Worm (Caenorhabditis elegans) whole organism, late embryonic: ENCODE results near the gene pqn-13.
A peak's percentile ranks its signal among the peaks of the same experiment; 100 is the strongest.

Experiments
- C08G9.2 ChIP-seq: sonication (generic microtip); optimal IDR thresholded peaks from 2 replicates; lab custom pipeline; 2016; ENCODE audit warnings: mild to moderate bottlenecking, missing genetic modification characterization, moderate library complexity, missing compliant biosample characterization
- K02D7.2 ChIP-seq: sonication (generic microtip); optimal IDR thresholded peaks from 2 replicates; lab custom pipeline; 2017; ENCODE audit warnings: mild to moderate bottlenecking, missing genetic modification characterization, missing compliant biosample characterization
- K09A11.1 ChIP-seq: sonication (generic microtip); optimal IDR thresholded peaks from 2 replicates; lab custom pipeline; 2017; ENCODE audit warnings: antibody characterized with exemption, mild to moderate bottlenecking, missing genetic modification characterization, missing compliant biosample characterization; ENCODE audit not compliant: insufficient read depth
- ahr-1 ChIP-seq: sonication (generic microtip); optimal IDR thresholded peaks from 2 replicates; lab custom pipeline; 2016; ENCODE audit warnings: missing genetic modification characterization, missing compliant biosample characterization
- ceh-14 ChIP-seq: sonication (generic microtip); optimal IDR thresholded peaks from 2 replicates; lab custom pipeline; 2016; ENCODE audit warnings: missing genotype, missing genetic modification characterization, missing compliant biosample characterization
- ceh-18 ChIP-seq: sonication (generic microtip); optimal IDR thresholded peaks from 2 replicates; lab custom pipeline; 2016; ENCODE audit warnings: missing genetic modification characterization, missing compliant biosample characterization
- ceh-19 ChIP-seq: fragments of 200-800 bp; sonication (Bioruptor generic); optimal IDR thresholded peaks from 2 replicates; lab custom pipeline; 2018; ENCODE audit warnings: mild to moderate bottlenecking, missing genetic modification characterization, missing compliant biosample characterization
- ceh-2 ChIP-seq: sonication (generic microtip); optimal IDR thresholded peaks from 2 replicates; lab custom pipeline; 2016; ENCODE audit warnings: missing genotype, missing genetic modification characterization, missing compliant biosample characterization
- ceh-24 ChIP-seq: sonication (generic microtip); optimal IDR thresholded peaks from 2 replicates; lab custom pipeline; 2016; ENCODE audit warnings: mild to moderate bottlenecking, missing genetic modification characterization, missing compliant biosample characterization
- ceh-48 ChIP-seq: sonication (generic microtip); optimal IDR thresholded peaks from 2 replicates; lab custom pipeline; 2016; ENCODE audit warnings: missing genetic modification characterization, inconsistent platforms, missing compliant biosample characterization
- ceh-6 ChIP-seq: fragments of 200-800 bp; sonication (Bioruptor generic); optimal IDR thresholded peaks from 2 replicates; lab custom pipeline; 2018; ENCODE audit warnings: mild to moderate bottlenecking, missing genetic modification characterization, missing compliant biosample characterization
- ceh-9 ChIP-seq: sonication (generic microtip); optimal IDR thresholded peaks from 2 replicates; lab custom pipeline; 2016; ENCODE audit warnings: mild to moderate bottlenecking, missing genetic modification characterization, inconsistent platforms, missing compliant biosample characterization
- che-1 ChIP-seq: sonication (generic microtip); optimal IDR thresholded peaks from 2 replicates; lab custom pipeline; 2016; ENCODE audit warnings: mild to moderate bottlenecking, missing genetic modification characterization, missing compliant biosample characterization
- elt-2 ChIP-seq: sonication (generic microtip); optimal IDR thresholded peaks from 2 replicates; lab custom pipeline; 2016; ENCODE audit warnings: missing genetic modification reagents, missing genetic modification characterization, missing compliant biosample characterization
- fkh-10 ChIP-seq: fragments of 150-350 bp; optimal IDR thresholded peaks from 2 replicates; lab custom pipeline; 2014; ENCODE audit warnings: missing biosample characterization, missing genetic modification reagents, missing genetic modification characterization
- fkh-6 ChIP-seq: sonication (generic microtip); optimal IDR thresholded peaks from 2 replicates; lab custom pipeline; 2016; ENCODE audit warnings: missing genetic modification characterization, missing compliant biosample characterization
- gmeb-2 ChIP-seq: sonication (generic microtip); optimal IDR thresholded peaks from 2 replicates; lab custom pipeline; 2016; ENCODE audit warnings: missing genetic modification characterization, inconsistent platforms, missing compliant biosample characterization
- hlh-15 ChIP-seq: sonication (generic microtip); optimal IDR thresholded peaks from 2 replicates; lab custom pipeline; 2016; ENCODE audit warnings: missing genetic modification characterization, missing compliant biosample characterization
- hlh-6 ChIP-seq: sonication (generic microtip); optimal IDR thresholded peaks from 2 replicates; lab custom pipeline; 2016; ENCODE audit warnings: missing genotype, missing genetic modification characterization, missing compliant biosample characterization
- hlh-8 ChIP-seq: sonication (generic microtip); optimal IDR thresholded peaks from 2 replicates; lab custom pipeline; 2016; ENCODE audit warnings: missing genotype, missing genetic modification characterization, missing compliant biosample characterization
- lim-6 ChIP-seq: sonication (generic microtip); optimal IDR thresholded peaks from 2 replicates; lab custom pipeline; 2016; ENCODE audit warnings: missing genetic modification characterization, missing compliant biosample characterization
- lin-11 ChIP-seq: fragments of 200-800 bp; sonication (Bioruptor generic); optimal IDR thresholded peaks from 2 replicates; lab custom pipeline; 2018; ENCODE audit warnings: mild to moderate bottlenecking, missing genetic modification characterization, missing compliant biosample characterization
- madf-2 ChIP-seq: sonication (generic microtip); optimal IDR thresholded peaks from 2 replicates; lab custom pipeline; 2017; ENCODE audit warnings: missing genetic modification characterization, missing compliant biosample characterization
- mec-3 ChIP-seq: sonication (generic microtip); optimal IDR thresholded peaks from 2 replicates; lab custom pipeline; 2016; ENCODE audit warnings: borderline replicate concordance, missing genetic modification characterization, missing compliant biosample characterization
- nfya-1 ChIP-seq: sonication (generic microtip); optimal IDR thresholded peaks from 2 replicates; lab custom pipeline; 2017; ENCODE audit warnings: missing genetic modification characterization, mild to moderate bottlenecking, missing compliant biosample characterization, antibody characterized with exemption, moderate library complexity
- nhr-11 ChIP-seq: fragments of 150-350 bp; optimal IDR thresholded peaks from 2 replicates; lab custom pipeline; 2014; ENCODE audit warnings: missing biosample characterization, missing genetic modification characterization
- pag-3 ChIP-seq: sonication (generic microtip); optimal IDR thresholded peaks from 2 replicates; lab custom pipeline; 2016; ENCODE audit warnings: missing compliant biosample characterization, missing genetic modification characterization, borderline replicate concordance
- pat-9 ChIP-seq: fragments of 200-800 bp; sonication (Bioruptor generic); optimal IDR thresholded peaks from 2 replicates; lab custom pipeline; 2018; ENCODE audit warnings: mild to moderate bottlenecking, missing genetic modification characterization, moderate library complexity, missing compliant biosample characterization
- pha-2 ChIP-seq: sonication (generic microtip); optimal IDR thresholded peaks from 2 replicates; lab custom pipeline; 2017; ENCODE audit warnings: mild to moderate bottlenecking, missing genetic modification characterization, missing compliant biosample characterization
- pros-1 ChIP-seq: fragments of 150-350 bp; optimal IDR thresholded peaks from 2 replicates; lab custom pipeline; 2014; ENCODE audit warnings: missing biosample characterization, missing genetic modification reagents, missing genetic modification characterization
- rnt-1 ChIP-seq: sonication (generic microtip); optimal IDR thresholded peaks from 2 replicates; lab custom pipeline; 2016; ENCODE audit warnings: missing genetic modification characterization, missing compliant biosample characterization
- sdc-2 ChIP-seq: sonication (generic microtip); optimal IDR thresholded peaks from 2 replicates; lab custom pipeline; 2016; ENCODE audit warnings: missing genotype, missing genetic modification characterization, missing compliant biosample characterization
- sox-2 ChIP-seq: fragments of 200-800 bp; sonication (Bioruptor generic); IDR thresholded peaks from 2 replicates; pipeline ENCODE4 v1.3.6; 2022; ENCODE audit warnings: missing genetic modification reagents, missing genetic modification characterization, missing compliant biosample characterization
- sox-4 ChIP-seq: sonication (generic microtip); optimal IDR thresholded peaks from 2 replicates; lab custom pipeline; 2017; ENCODE audit warnings: mild to moderate bottlenecking, missing genetic modification characterization, inconsistent platforms, missing compliant biosample characterization
- syd-9 ChIP-seq: sonication (generic microtip); optimal IDR thresholded peaks from 2 replicates; lab custom pipeline; 2016; ENCODE audit warnings: mild to moderate bottlenecking, missing genetic modification characterization, moderate library complexity, missing compliant biosample characterization
- tbx-2 ChIP-seq: sonication (generic microtip); optimal IDR thresholded peaks from 2 replicates; lab custom pipeline; 2016; ENCODE audit warnings: missing genetic modification characterization, missing compliant biosample characterization
- ttx-3 ChIP-seq: sonication (generic microtip); optimal IDR thresholded peaks from 2 replicates; lab custom pipeline; 2016; ENCODE audit warnings: missing genetic modification reagents, missing genetic modification characterization, missing compliant biosample characterization
- unc-3 ChIP-seq, 2 experiments: fragments of 200-800 bp in 1 of 2; sonication (Bioruptor generic) in 1 of 2; sonication (generic microtip) in 1 of 2; conservative IDR thresholded peaks in 1 of 2; optimal IDR thresholded peaks in 1 of 2; 2 replicates each; pipeline versions ENCODE4 v1.3.6 to Lab custom; 2016 to 2022; ENCODE audit warnings: missing compliant biosample characterization in 2 of 2, missing genetic modification characterization in 2 of 2, missing genetic modification reagents in 1 of 2
- unc-42 ChIP-seq: sonication (generic microtip); optimal IDR thresholded peaks from 2 replicates; lab custom pipeline; 2016; ENCODE audit warnings: missing genotype, missing genetic modification characterization, missing compliant biosample characterization
- unc-55 ChIP-seq: sonication (generic microtip); optimal IDR thresholded peaks from 2 replicates; lab custom pipeline; 2017; ENCODE audit warnings: missing biosample characterization, missing genetic modification reagents, missing genetic modification characterization
- unc-86 ChIP-seq: sonication (generic microtip); optimal IDR thresholded peaks from 2 replicates; lab custom pipeline; 2016; ENCODE audit warnings: missing genetic modification characterization, missing compliant biosample characterization
- zip-5 ChIP-seq: sonication (generic microtip); optimal IDR thresholded peaks from 2 replicates; lab custom pipeline; 2016; ENCODE audit warnings: missing genetic modification characterization, missing compliant biosample characterization
- ztf-16 ChIP-seq: sonication (generic microtip); optimal IDR thresholded peaks from 2 replicates; lab custom pipeline; 2017; ENCODE audit warnings: missing genetic modification characterization, missing compliant biosample characterization

The pqn-13 gene

DNA sequence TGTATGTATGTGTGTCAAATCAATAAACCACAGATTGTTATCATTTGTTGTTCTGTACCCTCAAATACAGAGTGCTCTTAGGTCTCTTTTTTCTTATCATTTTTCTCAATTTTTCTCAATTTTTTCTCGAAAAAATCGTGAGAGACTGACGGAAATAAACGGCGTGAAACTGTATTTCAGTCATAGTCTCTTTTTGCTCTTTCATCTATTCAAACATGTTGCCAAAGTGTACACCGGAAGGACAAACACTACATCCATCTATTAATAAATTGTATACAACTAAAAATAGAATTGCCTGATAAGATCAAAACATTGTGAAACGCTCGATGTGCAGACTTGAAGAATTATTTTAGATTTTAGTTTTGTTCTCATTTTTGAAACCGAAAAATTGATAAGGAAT, 41.5 kb downstream of the pqn-13 start:
- no peak for TF ChIP-seq ceh-14 (tag; lab: Kevin White, UChicago)
- no peak for TF ChIP-seq che-1 (tag; lab: Kevin White, UChicago)
- no peak for TF ChIP-seq sdc-2 (tag; lab: Kevin White, UChicago)
- TF ChIP-seq lim-6: no peak
- TF ChIP-seq unc-3 (GFP tag; conservative IDR thresholded peaks at IDR 0.05; lab: Robert Waterston, UW): no peak
- no peak for TF ChIP-seq unc-3 (tag; optimal IDR thresholded peaks at IDR 0.05; lab: Kevin White, UChicago)
- TF ChIP-seq elt-2 (tag; lab: Kevin White, UChicago): peak; percentile 39
- no peak for TF ChIP-seq tbx-2 (tag; lab: Kevin White, UChicago)
- TF ChIP-seq, all 69 proteins: peak for 1

DNA sequence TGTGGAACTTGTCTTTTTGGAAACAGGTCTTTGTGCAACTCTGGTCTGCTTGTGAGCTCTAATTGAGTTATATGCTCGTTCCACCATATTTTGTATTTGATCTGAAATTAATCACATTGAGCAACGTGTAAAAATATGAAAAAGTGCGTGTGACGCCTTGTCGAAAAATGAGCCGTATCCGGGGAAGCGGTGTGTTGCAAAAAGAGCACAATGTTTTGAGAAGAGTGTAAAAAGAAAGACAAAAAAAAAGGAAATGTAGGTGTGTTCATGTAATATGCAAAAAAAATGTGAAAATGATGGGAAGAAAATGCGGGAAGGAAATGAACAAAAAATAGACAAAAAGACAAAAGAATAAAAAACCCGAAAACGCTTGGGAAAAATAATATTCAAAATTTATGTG, 45.1 kb downstream of the pqn-13 start, which contains the start of gene acy-4:
Gene acy-4 (minus strand): TSS at position 101 of the 400 bp plus-strand sequence.
- TF ChIP-seq nfya-1: no peak
- TF ChIP-seq ceh-2 (tag; lab: Kevin White, UChicago): no peak
- TF ChIP-seq rnt-1 (tag; lab: Kevin White, UChicago): no peak
- TF ChIP-seq ceh-48 (tag; lab: Kevin White, UChicago): no peak
- TF ChIP-seq elt-2 (tag; lab: Kevin White, UChicago): no peak
- TF ChIP-seq pros-1: no peak
- no peak for TF ChIP-seq sdc-2 (tag; lab: Kevin White, UChicago)
- TF ChIP-seq che-1 (tag; lab: Kevin White, UChicago): no peak
- no peak for TF ChIP-seq unc-42 (tag; lab: Kevin White, UChicago)
- no peak for TF ChIP-seq hlh-8 (tag; lab: Kevin White, UChicago)
- TF ChIP-seq pat-9 (tag; lab: Kevin White, UChicago): no peak
- TF ChIP-seq ztf-16 (tag; lab: Kevin White, UChicago): no peak
- no peak for TF ChIP-seq ceh-9 (tag; lab: Kevin White, UChicago)
- TF ChIP-seq, all 69 proteins: peak for 0

DNA sequence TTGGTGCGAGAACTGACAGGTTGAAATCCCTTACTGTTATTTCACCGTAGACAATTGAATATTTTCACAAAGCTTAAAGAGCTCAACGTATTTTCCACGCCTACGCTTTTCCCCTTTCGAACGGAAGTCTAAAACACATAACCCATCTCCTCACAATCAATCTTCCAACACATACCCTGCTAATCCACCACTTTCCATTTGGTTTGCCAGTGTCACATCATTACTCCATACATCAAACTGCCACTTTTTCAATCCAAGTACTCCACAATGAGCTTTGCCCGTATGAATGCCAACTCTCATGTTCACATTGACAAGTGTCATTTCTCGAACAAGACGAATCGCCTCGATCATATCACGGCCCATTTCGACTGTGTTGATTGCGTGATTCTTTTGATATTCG, 47.9 kb downstream of the pqn-13 start:
- TF ChIP-seq ahr-1 (tag; lab: Kevin White, UChicago): no peak
- no peak for TF ChIP-seq hlh-8 (tag; lab: Kevin White, UChicago)
- no peak for TF ChIP-seq hlh-15
- TF ChIP-seq gmeb-2 (tag; lab: Kevin White, UChicago): no peak
- TF ChIP-seq pha-2 (tag; lab: Kevin White, UChicago): no peak
- TF ChIP-seq ceh-2 (tag; lab: Kevin White, UChicago): no peak
- no peak for TF ChIP-seq K02D7.2 (tag; lab: Kevin White, UChicago)
- no peak for TF ChIP-seq mec-3 (tag; lab: Kevin White, UChicago)
- TF ChIP-seq unc-86 (tag; lab: Kevin White, UChicago): no peak
- TF ChIP-seq zip-5 (tag; lab: Kevin White, UChicago): no peak
- TF ChIP-seq pros-1: no peak
- no peak for TF ChIP-seq lim-6
- TF ChIP-seq sdc-2 (tag; lab: Kevin White, UChicago): no peak
- no peak for TF ChIP-seq pat-9 (tag; lab: Kevin White, UChicago)
- TF ChIP-seq fkh-6 (tag; lab: Kevin White, UChicago): no peak
- no peak for TF ChIP-seq K09A11.1 (tag; lab: Kevin White, UChicago)
- TF ChIP-seq fkh-10: no peak
- TF ChIP-seq C08G9.2 (tag; lab: Kevin White, UChicago): no peak
- TF ChIP-seq sox-4: no peak
- no peak for TF ChIP-seq lin-11

DNA sequence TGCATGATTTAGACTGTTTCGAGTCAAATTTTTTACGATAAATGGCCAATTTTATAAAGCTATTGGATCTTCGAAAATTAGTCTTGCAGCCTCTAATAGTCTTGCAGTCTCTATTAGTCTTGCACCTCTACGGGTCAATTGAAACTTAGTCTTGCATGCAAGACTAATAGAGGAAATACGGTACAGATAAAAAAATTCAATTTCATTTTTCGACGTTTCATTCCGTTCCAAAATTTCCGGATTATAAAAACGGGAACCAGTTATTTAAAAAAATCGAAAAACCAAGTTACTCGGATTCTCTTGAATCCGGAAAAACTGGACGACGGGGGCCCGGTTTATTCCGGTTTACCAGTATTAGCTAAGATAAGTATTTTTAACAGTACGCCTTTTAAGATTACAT, 54.5 kb downstream of the pqn-13 start, which contains the start of gene M03E7.1:
Gene M03E7.1 (plus strand): TSS at position 301 of the 400 bp plus-strand sequence.
- TF ChIP-seq pha-2 (tag; lab: Kevin White, UChicago) (no peak), K02D7.2 (tag; lab: Kevin White, UChicago) (no peak)

DNA sequence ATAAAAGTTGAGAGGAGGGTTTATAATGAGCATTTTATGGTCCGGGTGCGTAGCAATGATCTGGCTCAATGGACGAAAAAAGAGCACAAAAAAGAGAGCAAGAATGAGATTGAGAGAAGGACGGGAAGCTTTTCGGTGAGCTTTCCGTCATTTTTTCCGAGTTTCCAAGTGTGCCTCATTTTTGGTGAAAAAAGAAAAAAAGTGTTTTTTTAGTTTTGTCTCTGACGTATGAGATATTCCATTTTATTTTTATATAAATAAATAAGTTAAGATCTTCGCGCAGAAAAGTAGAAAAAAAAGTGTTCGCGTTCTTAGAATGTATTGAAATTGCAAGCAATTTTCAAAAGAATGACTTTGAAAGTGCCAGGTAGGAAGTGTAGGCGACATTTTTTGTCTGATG, 55.9 kb downstream of the pqn-13 start, which contains the start of gene memb-2:
Gene memb-2 (minus strand): TSS at position 101 of the 400 bp plus-strand sequence.
- TF ChIP-seq pag-3 (tag; lab: Kevin White, UChicago) (no peak), ceh-24 (tag; lab: Kevin White, UChicago) (no peak), madf-2 (tag; lab: Kevin White, UChicago) (no peak), ttx-3 (tag; lab: Kevin White, UChicago) (no peak), C08G9.2 (tag; lab: Kevin White, UChicago) (no peak), ceh-18 (no peak), nhr-11 (no peak), syd-9 (tag; lab: Kevin White, UChicago) (no peak), ahr-1 (tag; lab: Kevin White, UChicago) (no peak), unc-55 (GFP tag; lab: Kevin White, UChicago) (no peak), K02D7.2 (tag; lab: Kevin White, UChicago) (no peak), ceh-19 (GFP tag; lab: Kevin White, UChicago) (no peak), hlh-6 (no peak), sox-4 (no peak), ceh-6 (no peak), sox-2 (GFP tag; lab: Robert Waterston, UW) (no peak), fkh-10 (no peak), lim-6 (no peak), pha-2 (tag; lab: Kevin White, UChicago) (no peak)
